Worm (Caenorhabditis elegans): ENCODE results near the gene hlh-3.

DNA sequence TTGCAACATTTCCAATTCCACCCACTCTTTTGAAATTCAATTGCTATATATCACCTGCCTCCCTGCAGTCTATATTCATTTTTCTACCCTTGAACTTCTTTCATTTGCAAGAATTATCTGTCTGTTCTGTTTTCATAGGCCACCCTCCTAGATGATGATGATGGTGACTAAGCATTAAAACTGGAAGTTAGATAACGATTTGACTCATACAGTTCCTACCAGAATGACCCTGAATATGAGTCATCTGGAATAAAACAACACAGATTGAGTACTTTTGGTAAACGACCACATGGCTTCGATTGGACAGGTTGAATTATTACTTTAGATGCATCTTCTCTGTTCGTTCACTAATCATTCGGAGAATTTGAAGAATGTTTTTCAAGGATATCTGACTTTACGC, 37.9 kb downstream of the hlh-3 start:
- TF ChIP-seq lin-11 (tag; optimal IDR thresholded peaks at IDR 0.05) (no peak), nhr-129 (tag; optimal IDR thresholded peaks at IDR 0.05) (no peak)

Data from whole organism, L2 larva.